Worm (Caenorhabditis elegans) whole organism, midembryonic: ENCODE results near the gene T02G5.3.

ENCODE experiments used
- cog-1 ChIP-seq: sonication (generic microtip); optimal IDR thresholded peaks from 2 replicates; lab custom pipeline; 2016; ENCODE audit warnings: missing genetic modification characterization, missing compliant biosample characterization
- klf-2 ChIP-seq: fragments of 200-800 bp; sonication (Bioruptor generic); conservative IDR thresholded peaks from 2 replicates; pipeline ENCODE4 v1.3.6; 2022; ENCODE audit warnings: missing genetic modification reagents, missing genetic modification characterization, missing compliant biosample characterization
- ref-1 ChIP-seq: fragments of 200-800 bp; sonication (Bioruptor generic); conservative IDR thresholded peaks from 2 replicates; pipeline ENCODE4 v1.3.6; 2022; ENCODE audit warnings: missing genetic modification reagents, missing genetic modification characterization, missing compliant biosample characterization
- ztf-29 ChIP-seq: fragments of 200-800 bp; sonication (Bioruptor generic); IDR thresholded peaks from 2 replicates; pipeline ENCODE4 v1.3.6; 2022; ENCODE audit warnings: missing genetic modification reagents, missing genetic modification characterization, missing compliant biosample characterization

DNA sequence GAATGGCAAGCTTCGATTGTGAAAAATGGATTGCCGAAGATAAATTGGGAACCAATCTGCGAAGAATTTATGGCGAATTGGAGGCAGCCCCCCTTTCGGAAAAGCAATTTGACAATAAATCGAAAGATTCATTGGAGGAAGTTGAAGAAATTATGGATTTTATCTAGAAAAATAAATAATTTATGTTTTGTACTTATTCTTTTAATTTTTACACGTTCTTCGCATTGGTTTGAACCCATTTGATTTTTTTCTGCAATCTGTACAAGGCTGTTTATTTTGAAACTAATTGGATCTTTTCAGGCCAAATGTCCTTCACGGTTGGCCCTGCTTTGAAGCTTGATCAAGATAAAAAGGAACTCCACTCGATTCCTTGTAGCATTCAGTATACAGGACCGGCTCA is 40.2 kb upstream of the T02G5.3 start, which contains the start of gene ZK1127.13:
- TF ChIP-seq klf-2 (no peak), cog-1 (tag; lab: Kevin White, UChicago) (no peak), ztf-29 (GFP tag; lab: Robert Waterston, UW) (no peak), ref-1 (GFP tag; lab: Robert Waterston, UW) (no peak)
